Worm (Caenorhabditis elegans) whole organism, L2 larva: ENCODE results near the gene F46C8.3.

ENCODE experiments used
- ZK546.5 ChIP-seq: sonication (generic microtip); optimal IDR thresholded peaks from 2 replicates; lab custom pipeline; 2017; ENCODE audit warnings: missing biosample characterization, missing genetic modification characterization
- blmp-1 ChIP-seq: sonication (generic microtip); optimal IDR thresholded peaks from 2 replicates; lab custom pipeline; 2017; ENCODE audit warnings: missing genetic modification characterization, mild to moderate bottlenecking, missing compliant biosample characterization, antibody characterized with exemption, moderate library complexity; ENCODE audit not compliant: insufficient read depth
- nhr-237 ChIP-seq: fragments of 150-350 bp; optimal IDR thresholded peaks from 2 replicates; lab custom pipeline; 2014; ENCODE audit warnings: missing biosample characterization, missing genetic modification characterization
- nhr-25 ChIP-seq: fragments of 150-350 bp; sonication (generic microtip); optimal IDR thresholded peaks from 3 replicates; lab custom pipeline; 2014; ENCODE audit warnings: missing biosample characterization, missing genetic modification characterization
- unc-62 ChIP-seq: fragments of 150-350 bp; optimal IDR thresholded peaks from 2 replicates; lab custom pipeline; 2014; ENCODE audit warnings: missing biosample characterization, missing genetic modification reagents, missing genetic modification characterization

DNA sequence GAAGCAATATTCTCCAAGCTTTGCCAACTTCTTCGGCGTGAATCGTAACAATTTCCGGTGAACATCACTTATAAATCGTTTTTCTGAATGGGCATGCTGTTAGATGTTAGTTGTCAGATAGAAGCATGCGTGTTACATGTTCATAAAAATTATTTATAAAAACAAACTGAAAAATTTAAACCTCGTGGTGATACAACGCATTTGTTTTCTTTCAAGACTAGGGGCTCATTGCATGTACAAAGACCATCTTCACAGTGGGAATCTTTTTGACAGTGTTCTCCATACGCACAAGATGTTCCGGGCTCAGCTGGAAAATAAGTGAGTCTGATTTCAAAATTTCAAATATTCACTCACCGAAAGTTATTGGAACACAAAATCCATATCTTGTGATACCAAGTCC, 12.7 kb upstream of the F46C8.3 start:
- TF ChIP-seq ZK546.5 (tag; lab: Kevin White, UChicago) = no peak
- no peak for TF ChIP-seq unc-62 (GFP tag; lab: Kevin White, UChicago)
- TF ChIP-seq nhr-25 (tag; lab: Kevin White, UChicago) = no peak
- TF ChIP-seq nhr-237 = no peak
- TF ChIP-seq blmp-1 (tag; lab: Kevin White, UChicago) = no peak
